Fruit fly (Drosophila melanogaster) whole organism: ENCODE data around the gene CG44000.

Experiments used
- CG8478 ChIP-seq: fragments of >200 bp; optimal IDR thresholded peaks from 2 replicates; lab custom pipeline; 2018; ENCODE audit warnings: inconsistent platforms
- Dll ChIP-seq: fragments of >200 bp; optimal IDR thresholded peaks from 2 replicates; lab custom pipeline; 2017
- EcR ChIP-seq, 2 experiments: fragments of >200 bp; optimal IDR thresholded peaks; 2 replicates each; lab custom pipeline; 2017; ENCODE audit warnings: missing biosample characterization in 2 of 2, missing genetic modification characterization in 2 of 2, missing genetic modification reagents in 2 of 2
- pan ChIP-seq: fragments of >200 bp; optimal IDR thresholded peaks from 2 replicates; lab custom pipeline; 2017
- psq ChIP-seq: fragments of >200 bp; optimal IDR thresholded peaks from 2 replicates; lab custom pipeline; 2017
- usp ChIP-seq: fragments of >200 bp; optimal IDR thresholded peaks from 2 replicates; lab custom pipeline; 2017; ENCODE audit warnings: missing biosample characterization, missing genetic modification characterization, mixed read lengths

Gene CG44000

DNA sequence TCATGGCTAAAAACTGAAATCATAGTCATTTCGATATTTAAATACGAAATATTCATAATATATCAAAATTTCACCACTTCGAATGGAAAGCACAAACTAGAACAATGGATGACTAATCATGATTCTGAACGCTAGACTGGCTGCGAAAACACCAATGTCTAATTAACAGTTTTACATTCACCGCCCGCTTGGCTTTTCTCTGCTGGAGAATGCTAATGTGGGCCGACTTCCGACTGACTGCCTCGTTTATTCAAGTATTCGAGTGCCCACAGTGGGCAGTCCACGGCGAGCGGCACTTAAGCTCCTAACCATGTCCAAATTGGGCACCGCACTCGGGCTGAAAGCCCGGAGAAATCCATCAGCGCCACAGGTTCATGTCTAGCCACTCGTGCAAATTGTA is 41.0 kb upstream of the CG44000 start:
- no peak for TF ChIP-seq usp (GFP tag; lab: Kevin White, UChicago)
- TF ChIP-seq Dll (lab: Kevin White, UChicago), result no peak
- TF ChIP-seq psq, result no peak
- TF ChIP-seq pan (lab: Kevin White, UChicago), result no peak
- TF ChIP-seq CG8478, result no peak
- no peak for TF ChIP-seq EcR (GFP tag; optimal IDR thresholded peaks at IDR 0.05; lab: Kevin White, UChicago)

DNA sequence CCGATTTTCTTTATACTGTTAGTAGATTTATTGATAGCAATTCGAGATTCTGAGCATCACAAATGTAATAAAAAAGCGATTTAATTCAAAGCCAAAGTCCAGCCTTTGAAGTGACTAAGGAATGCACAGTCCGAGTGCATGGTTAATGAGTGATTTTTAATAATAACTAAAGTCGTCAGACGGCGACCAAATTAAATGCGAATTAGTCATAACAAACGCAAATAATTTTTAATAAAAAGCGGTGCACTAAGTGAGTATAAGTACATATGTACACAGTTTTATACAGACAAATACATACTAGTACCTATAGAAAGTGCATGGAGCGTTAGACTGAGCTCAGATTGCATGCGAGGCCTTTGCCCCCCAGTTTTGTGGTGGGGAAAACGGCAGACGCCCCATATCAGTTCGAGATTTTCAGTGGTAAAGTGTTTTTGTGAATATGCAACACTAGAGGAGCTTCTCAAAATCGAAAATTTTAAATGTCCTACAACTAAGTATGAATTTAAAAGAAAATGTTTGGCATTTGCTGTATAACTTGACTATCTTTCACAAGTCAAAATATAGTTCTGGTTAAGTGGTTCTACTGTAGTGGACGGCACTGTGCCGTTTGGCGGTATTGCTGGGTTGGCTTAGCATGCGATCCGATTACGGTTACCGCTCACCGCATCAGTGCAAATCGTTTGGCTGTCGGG is 40.2 kb upstream of the CG44000 start:
- TF ChIP-seq EcR (GFP tag; optimal IDR thresholded peaks at IDR 0.05; lab: Kevin White, UChicago) (peak in 1 of 2 experiments; percentile 32), Dll (lab: Kevin White, UChicago) (no peak), usp (GFP tag; lab: Kevin White, UChicago) (no peak), psq (no peak), pan (lab: Kevin White, UChicago) (no peak), CG8478 (no peak)

DNA sequence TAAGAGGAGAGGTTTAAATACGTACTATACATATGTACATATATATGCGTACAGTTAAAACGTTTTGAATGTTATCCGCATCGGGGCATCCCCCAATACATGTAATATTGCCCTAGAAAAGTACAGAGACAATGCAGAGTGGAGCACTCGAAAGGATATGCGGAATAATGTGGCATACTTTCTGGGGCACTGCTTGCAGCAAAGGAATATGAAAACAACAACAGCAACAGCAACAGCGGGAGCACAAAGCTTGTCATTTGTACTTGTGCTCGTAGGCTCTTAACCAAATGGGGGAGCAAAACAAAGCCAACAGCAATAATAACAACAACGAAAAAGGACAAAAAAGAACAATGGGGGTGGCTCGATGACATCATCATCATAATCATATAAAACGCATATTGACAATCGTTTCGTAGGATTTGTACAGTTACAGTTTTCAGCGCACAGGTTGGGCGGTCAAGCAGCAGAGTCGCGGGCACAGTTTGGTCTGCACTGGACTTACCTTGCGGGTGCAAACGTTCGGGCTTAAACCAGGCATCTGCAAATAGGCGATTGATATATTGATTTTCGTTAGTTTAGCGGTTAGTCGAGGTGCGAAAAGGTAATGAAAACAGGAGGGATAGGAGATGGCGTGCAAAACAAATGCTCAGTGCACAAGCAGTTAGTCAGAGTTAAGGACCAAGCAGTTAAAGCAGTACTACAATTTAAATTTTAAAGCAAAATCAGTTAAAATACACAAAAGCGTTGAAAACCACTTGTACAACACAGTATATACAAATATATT is 39.2 kb upstream of the CG44000 start:
- TF ChIP-seq usp (GFP tag; lab: Kevin White, UChicago) (no peak), CG8478 (no peak), pan (lab: Kevin White, UChicago) (no peak), Dll (lab: Kevin White, UChicago) (no peak), psq (no peak), EcR (GFP tag; optimal IDR thresholded peaks at IDR 0.05; lab: Kevin White, UChicago) (no peak)

DNA sequence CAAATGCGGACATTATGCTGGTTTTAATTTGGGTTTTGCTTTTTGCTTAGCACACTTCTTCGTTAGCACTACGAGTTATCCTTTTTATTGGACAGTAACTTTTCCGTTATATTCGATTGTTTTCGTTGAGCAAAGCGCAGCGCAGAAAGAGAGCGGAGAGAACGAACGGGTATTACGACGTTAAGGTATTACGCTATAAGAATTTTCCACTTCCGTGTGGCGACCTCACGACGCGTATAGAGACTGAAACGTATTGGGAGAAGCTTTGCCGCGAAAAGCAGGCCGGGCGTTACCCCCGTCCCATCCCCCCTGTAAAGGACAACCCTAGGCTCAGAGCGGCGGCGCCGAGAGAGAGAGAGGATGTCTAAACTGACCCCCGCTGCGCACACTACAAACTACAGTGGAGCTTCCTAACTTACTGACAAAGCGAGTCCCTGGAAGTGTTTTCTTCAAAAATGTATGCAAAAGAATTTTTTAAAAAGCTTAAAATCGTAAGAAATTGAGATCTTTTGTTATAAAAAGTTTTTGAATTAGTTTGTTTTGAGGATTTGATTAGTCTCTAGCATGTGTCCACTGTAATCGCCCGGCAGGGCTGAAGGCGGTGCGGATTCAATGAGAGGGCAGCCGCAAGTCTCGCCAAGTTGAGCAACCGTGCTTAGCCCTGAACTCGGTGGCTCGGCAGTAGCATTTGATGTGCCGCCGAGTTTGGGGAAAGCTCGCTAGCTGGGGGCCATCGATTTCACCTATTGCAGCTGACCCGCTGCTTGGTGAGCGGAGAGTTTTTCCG is 38.2 kb upstream of the CG44000 start:
- TF ChIP-seq pan (lab: Kevin White, UChicago), result peak; percentile 65
- no peak for TF ChIP-seq Dll (lab: Kevin White, UChicago)

DNA sequence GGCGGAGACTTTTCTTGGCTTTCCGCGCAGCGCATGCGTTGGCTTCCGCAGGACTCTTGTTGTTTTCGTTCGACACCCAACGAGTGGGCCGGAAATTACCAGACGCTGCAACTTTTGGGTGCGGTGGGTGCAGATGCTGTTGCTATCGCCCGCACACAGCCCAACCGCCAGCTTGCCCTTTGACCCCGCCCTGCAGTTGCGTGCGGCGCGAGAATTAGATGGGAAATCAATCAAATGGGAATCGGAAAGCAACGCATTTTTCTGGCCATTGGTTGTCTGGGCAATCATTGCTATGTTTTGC is 37.7 kb upstream of the CG44000 start:
- TF ChIP-seq Dll (lab: Kevin White, UChicago) (no peak), CG8478 (no peak), psq (no peak), usp (GFP tag; lab: Kevin White, UChicago) (no peak), pan (lab: Kevin White, UChicago) (no peak), EcR (GFP tag; optimal IDR thresholded peaks at IDR 0.05; lab: Kevin White, UChicago) (no peak)

DNA sequence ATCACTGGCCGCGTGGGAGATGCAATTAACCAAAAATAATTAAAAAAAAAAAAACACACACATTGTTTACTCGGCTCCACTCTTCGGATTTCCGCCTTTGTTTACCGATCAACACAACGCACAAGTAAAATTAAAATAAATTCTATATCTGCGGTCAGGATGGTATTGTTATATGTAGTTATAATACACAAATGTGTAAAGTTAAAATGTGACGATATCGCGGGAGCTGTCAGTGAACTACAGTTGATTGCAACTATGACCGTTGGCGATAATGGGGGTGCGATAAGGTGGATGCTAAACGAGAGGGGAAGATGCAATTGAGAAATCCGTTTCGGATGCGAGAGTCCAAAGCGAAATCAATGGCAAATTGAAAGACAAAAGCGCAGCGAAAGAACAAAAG is 36.7 kb upstream of the CG44000 start:
- TF ChIP-seq EcR (GFP tag; optimal IDR thresholded peaks at IDR 0.05; lab: Kevin White, UChicago) (no peak), CG8478 (no peak), psq (no peak), usp (GFP tag; lab: Kevin White, UChicago) (no peak), pan (lab: Kevin White, UChicago) (no peak), Dll (lab: Kevin White, UChicago) (no peak)

DNA sequence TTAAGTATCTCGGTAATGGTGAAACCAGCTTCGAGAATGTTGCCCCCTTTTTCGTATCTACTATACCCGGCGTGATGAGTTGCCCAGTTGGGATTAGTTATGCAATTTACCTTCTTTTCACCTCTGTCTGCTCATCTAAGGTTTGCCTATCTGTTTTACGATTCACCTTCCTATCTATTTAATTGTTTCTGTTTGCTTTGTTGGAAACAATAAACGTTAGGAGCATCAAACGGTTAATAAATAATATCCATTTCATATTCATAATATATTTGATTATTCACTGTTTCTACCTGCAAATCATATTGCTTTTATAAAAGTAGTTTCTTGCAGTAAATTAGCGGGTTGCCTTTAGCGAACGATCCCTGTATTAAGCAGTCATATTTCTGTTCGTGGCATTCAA is 35.8 kb upstream of the CG44000 start:
- no peak for TF ChIP-seq CG8478
- no peak for TF ChIP-seq EcR (GFP tag; optimal IDR thresholded peaks at IDR 0.05; lab: Kevin White, UChicago)
- TF ChIP-seq psq, result no peak
- TF ChIP-seq Dll (lab: Kevin White, UChicago), result no peak
- TF ChIP-seq pan (lab: Kevin White, UChicago), result no peak
- TF ChIP-seq usp (GFP tag; lab: Kevin White, UChicago), result no peak

DNA sequence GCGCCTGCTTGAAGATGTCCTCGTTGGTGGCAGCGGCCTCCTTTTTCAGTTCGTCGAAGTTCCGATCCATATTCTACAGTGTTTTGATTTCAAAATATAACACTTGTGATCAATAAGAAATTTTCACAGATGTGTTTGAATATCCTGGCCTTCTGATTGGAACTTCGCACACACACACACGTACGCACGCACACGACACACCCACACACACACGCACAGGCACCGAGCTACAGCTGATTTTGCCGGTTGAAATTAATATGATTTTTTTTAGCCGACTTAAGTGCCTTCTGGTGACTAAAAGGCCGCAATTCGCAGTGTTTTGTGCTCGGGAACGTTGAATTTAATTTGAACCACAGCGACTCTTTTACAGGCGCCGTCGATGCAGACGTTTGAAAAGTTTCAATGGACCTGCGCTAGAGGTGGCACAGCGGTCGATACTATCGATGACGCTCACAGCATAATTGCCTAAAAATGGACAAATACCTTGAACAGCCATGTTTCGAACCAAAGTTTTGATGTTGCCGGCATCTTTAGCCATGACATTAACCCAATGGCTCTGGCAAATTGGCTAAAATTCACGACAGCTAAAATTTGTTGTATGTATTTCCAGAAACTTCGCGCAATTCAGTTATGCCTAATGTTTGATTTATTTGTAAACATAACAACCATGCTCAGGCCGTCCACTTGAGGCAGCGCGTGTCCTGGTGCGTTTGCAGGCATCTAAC is 33.6 kb upstream of the CG44000 start, which contains the start of gene Rtnl1:
Gene Rtnl1 (minus strand): TSS at position 415 of the 725 bp plus-strand sequence.
- TF ChIP-seq Dll (lab: Kevin White, UChicago) (no peak), psq (no peak), CG8478 (no peak)

DNA sequence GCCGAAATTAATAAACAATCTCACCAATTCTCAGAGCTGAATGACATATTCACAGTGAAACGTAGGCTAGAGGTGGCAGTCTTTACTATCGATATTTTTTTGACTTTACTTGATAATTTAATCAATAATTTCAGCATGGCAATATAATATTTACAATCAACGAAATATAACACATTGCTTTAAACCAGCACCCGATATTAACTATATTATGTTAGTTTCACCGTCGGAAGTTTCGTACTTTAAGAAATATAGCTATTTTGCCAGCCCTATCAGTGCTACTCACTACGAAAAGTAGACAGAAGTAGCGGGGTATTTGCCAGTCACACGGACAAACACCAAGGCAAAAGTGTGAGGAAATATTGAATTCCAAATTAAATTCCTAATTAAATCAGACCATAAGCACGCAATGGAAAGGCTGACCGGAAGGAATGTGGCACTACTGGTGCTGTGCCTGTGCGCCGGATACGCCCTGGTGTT is 32.2 kb upstream of the CG44000 start, which contains the start of the genes CG31917, Tfb5 and SelT:
Gene CG31917 (minus strand): TSS at position 51 of the 477 bp plus-strand sequence.
Gene Tfb5 (minus strand): TSS at position 51 of the 477 bp plus-strand sequence.
Gene SelT (plus strand): TSS at position 139 of the 477 bp plus-strand sequence.
- TF ChIP-seq pan (lab: Kevin White, UChicago) (no peak), EcR (GFP tag; optimal IDR thresholded peaks at IDR 0.05; lab: Kevin White, UChicago) (no peak), CG8478 (no peak), psq (no peak), Dll (lab: Kevin White, UChicago) (no peak), usp (GFP tag; lab: Kevin White, UChicago) (no peak)

DNA sequence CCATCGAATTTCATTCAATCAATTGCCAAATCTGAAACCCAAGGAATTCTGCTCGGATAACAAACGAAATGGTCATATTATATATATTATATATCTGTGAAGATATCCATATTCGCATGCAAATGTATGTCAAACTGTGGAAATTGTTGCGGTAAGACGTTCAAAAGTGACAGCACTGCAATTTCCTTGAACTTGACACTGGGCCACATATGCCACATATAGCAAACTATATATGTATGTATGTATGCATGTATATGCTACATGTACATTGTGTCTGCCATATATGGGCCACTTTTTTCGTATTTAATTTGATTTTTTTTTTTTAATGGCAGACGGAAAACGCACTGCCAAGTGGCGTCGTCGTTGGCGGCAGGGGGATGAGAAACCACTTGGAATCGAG is 22.6 kb upstream of the CG44000 start:
- TF ChIP-seq psq (no peak), CG8478 (no peak), usp (GFP tag; lab: Kevin White, UChicago) (no peak), EcR (GFP tag; optimal IDR thresholded peaks at IDR 0.05; lab: Kevin White, UChicago) (no peak), Dll (lab: Kevin White, UChicago) (no peak), pan (lab: Kevin White, UChicago) (no peak)

DNA sequence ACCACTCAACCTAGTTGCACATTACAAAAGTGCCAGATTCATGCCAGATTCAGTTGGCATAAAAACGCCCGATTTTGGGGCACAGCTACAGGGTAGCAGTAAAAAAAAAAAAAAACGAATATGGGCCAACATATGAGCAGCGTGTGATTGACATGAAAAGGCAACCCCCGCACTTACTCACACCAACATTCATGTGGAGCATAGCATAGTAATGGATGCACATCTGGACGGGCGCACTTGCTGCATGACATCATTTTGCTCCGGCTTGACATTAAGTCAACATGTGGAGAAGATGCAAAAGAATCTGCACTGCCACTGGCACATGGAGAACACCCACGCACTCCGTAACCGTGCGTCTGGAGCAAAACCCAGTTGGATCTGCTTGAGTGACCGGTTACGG is 20.5 kb upstream of the CG44000 start:
- no peak for TF ChIP-seq usp (GFP tag; lab: Kevin White, UChicago)
